Fruit fly (Drosophila melanogaster): Measurements from ENCODE around the gene CG17712.

The CG17712 gene

dm6 chr2L:1735133-1735532 lies 16.8 kb downstream of the CG17712 start:
- TF ChIP-seq Pif1A (GFP tag; optimal IDR thresholded peaks at IDR 0.05) (no peak), CG8159 (tag; optimal IDR thresholded peaks at IDR 0.05) (no peak), CG17806 (tag; optimal IDR thresholded peaks at IDR 0.05) (no peak), fd96Ca (GFP tag; IDR thresholded peaks at IDR 0.05) (no peak), CG8301 (tag; optimal IDR thresholded peaks at IDR 0.05) (no peak), CG13204 (GFP tag; optimal IDR thresholded peaks at IDR 0.05) (no peak), D1 (tag; optimal IDR thresholded peaks at IDR 0.05) (no peak), CG4496 (GFP tag; IDR thresholded peaks at IDR 0.05) (no peak), rn (GFP tag; IDR thresholded peaks at IDR 0.05) (no peak), CG34367 (tag; optimal IDR thresholded peaks at IDR 0.05) (no peak)

dm6 chr2L:1733155-1733813 lies 18.6 kb downstream of the CG17712 start:
- peak; percentile 96 for TF ChIP-seq EcR (GFP tag; optimal IDR thresholded peaks at IDR 0.05)
- TF ChIP-seq CG13204 (GFP tag; optimal IDR thresholded peaks at IDR 0.05) = no peak

dm6 chr2L:1732189-1732588 lies 19.7 kb downstream of the CG17712 start, which contains the start of the genes CG17652 and CG17646:
Gene CG17652, minus strand, starts transcription at chr2L:1732356.
Gene CG17646, plus strand, starts transcription at chr2L:1732524.
- TF ChIP-seq CG4496 (GFP tag; IDR thresholded peaks at IDR 0.05) (no peak), Ets98B (GFP tag; IDR thresholded peaks at IDR 0.05) (peak; percentile 19; the same call in 1 of the 2 replicates), CG32121 (GFP tag; IDR thresholded peaks at IDR 0.05) (no peak), CG12605 (GFP tag; IDR thresholded peaks at IDR 0.05) (no peak), CG8159 (tag; optimal IDR thresholded peaks at IDR 0.05) (peak; percentile 7), CG13204 (GFP tag; optimal IDR thresholded peaks at IDR 0.05) (no peak), CG8301 (tag; optimal IDR thresholded peaks at IDR 0.05) (no peak), gl (tag; optimal IDR thresholded peaks at IDR 0.05) (no peak), D1 (tag; optimal IDR thresholded peaks at IDR 0.05) (no peak), EcR (GFP tag; optimal IDR thresholded peaks at IDR 0.05) (peak; percentile 26), Pif1B (GFP tag; optimal IDR thresholded peaks at IDR 0.05) (no peak), Snoo (tag; optimal IDR thresholded peaks at IDR 0.05) (no peak), CG9948 (tag; optimal IDR thresholded peaks at IDR 0.05) (no peak), CG34367 (tag; optimal IDR thresholded peaks at IDR 0.05) (no peak), fd96Ca (GFP tag; IDR thresholded peaks at IDR 0.05) (no peak), CG10348 (GFP tag; IDR thresholded peaks at IDR 0.05) (no peak), CG17806 (tag; optimal IDR thresholded peaks at IDR 0.05) (no peak)

- no peak for TF ChIP-seq CG15710 (tag; optimal IDR thresholded peaks at IDR 0.05)
- TF ChIP-seq CG8159 (tag; optimal IDR thresholded peaks at IDR 0.05) = no peak
- TF ChIP-seq D1 (tag; optimal IDR thresholded peaks at IDR 0.05) = no peak
- no peak for TF ChIP-seq CG17806 (tag; optimal IDR thresholded peaks at IDR 0.05)
- TF ChIP-seq gl (tag; optimal IDR thresholded peaks at IDR 0.05) = no peak
- TF ChIP-seq CG8301 (tag; optimal IDR thresholded peaks at IDR 0.05) = no peak
- TF ChIP-seq rn (GFP tag; IDR thresholded peaks at IDR 0.05) = no peak
- no peak for TF ChIP-seq Pif1A (GFP tag; optimal IDR thresholded peaks at IDR 0.05)
- no peak for TF ChIP-seq Snoo (tag; optimal IDR thresholded peaks at IDR 0.05)
- no peak for TF ChIP-seq CG10348 (GFP tag; IDR thresholded peaks at IDR 0.05)
- no peak for TF ChIP-seq CG12605 (GFP tag; IDR thresholded peaks at IDR 0.05)
- TF ChIP-seq CG13204 (GFP tag; optimal IDR thresholded peaks at IDR 0.05) = no peak
- no peak for TF ChIP-seq Pif1B (GFP tag; optimal IDR thresholded peaks at IDR 0.05)
- TF ChIP-seq CG14655 (GFP tag; optimal IDR thresholded peaks at IDR 0.05) = no peak
Measured at dm6 chr2L:1730914-1731313, 21.0 kb downstream of the CG17712 start.

dm6 chr2L:1729607-1730011 lies 22.3 kb downstream of the CG17712 start, which contains the start of the genes Eno and CG31937:
Gene Eno, minus strand, starts transcription at chr2L:1729636.
Gene CG31937, plus strand, starts transcription at chr2L:1729887.
- TF ChIP-seq CG17806 (tag; optimal IDR thresholded peaks at IDR 0.05) (no peak), Pif1B (GFP tag; optimal IDR thresholded peaks at IDR 0.05) (peak; percentile 31), Pif1A (GFP tag; optimal IDR thresholded peaks at IDR 0.05) (peak; percentile 58), CG34367 (tag; optimal IDR thresholded peaks at IDR 0.05) (no peak), CG10348 (GFP tag; IDR thresholded peaks at IDR 0.05) (no peak), CG12605 (GFP tag; IDR thresholded peaks at IDR 0.05) (no peak), fd96Ca (GFP tag; IDR thresholded peaks at IDR 0.05) (peak; percentile 78), Ets98B (GFP tag; IDR thresholded peaks at IDR 0.05) (peak; percentile 61), rn (GFP tag; IDR thresholded peaks at IDR 0.05) (no peak), gl (tag; optimal IDR thresholded peaks at IDR 0.05) (peak; percentile 18), Snoo (tag; optimal IDR thresholded peaks at IDR 0.05) (peak; percentile 56), CG13204 (GFP tag; optimal IDR thresholded peaks at IDR 0.05) (no peak), CG32121 (GFP tag; IDR thresholded peaks at IDR 0.05) (peak; percentile 76), CG8159 (tag; optimal IDR thresholded peaks at IDR 0.05) (peak; percentile 28), CG14655 (GFP tag; optimal IDR thresholded peaks at IDR 0.05) (peak; percentile 55), EcR (GFP tag; optimal IDR thresholded peaks at IDR 0.05) (no peak), CG15710 (tag; optimal IDR thresholded peaks at IDR 0.05) (peak; percentile 59), D1 (tag; optimal IDR thresholded peaks at IDR 0.05) (no peak), CG9948 (tag; optimal IDR thresholded peaks at IDR 0.05) (no peak), CG4496 (GFP tag; IDR thresholded peaks at IDR 0.05) (peak; percentile 37; the same call in 1 of the 3 replicates), CG8301 (tag; optimal IDR thresholded peaks at IDR 0.05) (peak; percentile 42)

- TF ChIP-seq rn (GFP tag; IDR thresholded peaks at IDR 0.05) = no peak
- 0 out of 3 replicates have a peak, but pooled peaks have one; percentile 36 for TF ChIP-seq CG4496 (GFP tag; IDR thresholded peaks at IDR 0.05)
Measured at dm6 chr2L:1728620-1728944, 23.3 kb downstream of the CG17712 start, which contains the start of gene Rrp40. Gene Rrp40, plus strand, starts transcription at chr2L:1728732.
